Worm (Caenorhabditis elegans) whole organism, L4 larva: ENCODE data around the gene cya-2.
"Not testable (repeated sequence)": the region's sequence is repeated elsewhere in the genome, so short reads cannot be mapped to it uniquely, and the experiment has no call there.

Source experiments
- F26F4.8 ChIP-seq: fragments of 200-800 bp; sonication (Bioruptor generic); conservative IDR thresholded peaks from 2 replicates; pipeline ENCODE4 v1.3.6; 2022; ENCODE audit warnings: missing genetic modification characterization, missing compliant biosample characterization
- ZK337.2 ChIP-seq: fragments of 200-800 bp; sonication (Bioruptor generic); IDR thresholded peaks from 2 replicates; pipeline ENCODE4 v1.3.6; 2022; ENCODE audit warnings: missing genetic modification reagents, missing genetic modification characterization, missing compliant biosample characterization
- aha-1 ChIP-seq: fragments of 150-350 bp; peaks from one replicate; lab custom pipeline; 2014; ENCODE audit warnings: missing biosample characterization, missing genetic modification characterization
- arid-1 ChIP-seq: fragments of 200-800 bp; sonication (Bioruptor generic); conservative IDR thresholded peaks from 2 replicates; pipeline ENCODE4 v1.3.6; 2022; ENCODE audit warnings: missing genetic modification reagents, missing genetic modification characterization, missing compliant biosample characterization
- attf-4 ChIP-seq: sonication (generic microtip); optimal IDR thresholded peaks from 3 replicates; lab custom pipeline; 2017; ENCODE audit warnings: missing biosample characterization, missing genetic modification characterization
- ceh-28 ChIP-seq: fragments of 150-350 bp; optimal IDR thresholded peaks from 2 replicates; lab custom pipeline; 2014; ENCODE audit warnings: missing biosample characterization, missing genetic modification reagents, missing genetic modification characterization
- ceh-62 ChIP-seq: sonication (generic microtip); optimal IDR thresholded peaks from 2 replicates; lab custom pipeline; 2017; ENCODE audit warnings: missing biosample characterization, missing genetic modification characterization
- dmd-6 ChIP-seq: fragments of 200-800 bp; sonication (Bioruptor generic); IDR thresholded peaks from 2 replicates; pipeline ENCODE4 v1.3.6; 2022; ENCODE audit warnings: missing genetic modification reagents, missing genetic modification characterization, missing compliant biosample characterization
- dmd-8 ChIP-seq: fragments of 200-800 bp; sonication (Bioruptor generic); IDR thresholded peaks from 2 replicates; pipeline ENCODE4 v1.3.6; 2022; ENCODE audit warnings: missing genetic modification characterization, missing compliant biosample characterization
- egl-27 ChIP-seq: sonication (generic microtip); optimal IDR thresholded peaks from 3 replicates; lab custom pipeline; 2017; ENCODE audit warnings: missing biosample characterization, missing genetic modification reagents, missing genetic modification characterization
- fkh-10 ChIP-seq: fragments of 150-350 bp; optimal IDR thresholded peaks from 2 replicates; lab custom pipeline; 2014; ENCODE audit warnings: missing biosample characterization, missing genetic modification reagents, missing genetic modification characterization
- hlh-11 ChIP-seq: fragments of 200-800 bp; sonication (Bioruptor generic); optimal IDR thresholded peaks from 2 replicates; lab custom pipeline; 2018; ENCODE audit warnings: mild to moderate bottlenecking, missing genetic modification characterization, missing compliant biosample characterization
- hmg-1.1 ChIP-seq: fragments of 200-800 bp; sonication (Bioruptor generic); IDR thresholded peaks from 2 replicates; pipeline ENCODE4 v1.3.6; 2022; ENCODE audit warnings: missing genetic modification reagents, missing genetic modification characterization, missing compliant biosample characterization
- jun-1 ChIP-seq: fragments of 150-350 bp; optimal IDR thresholded peaks from 2 replicates; lab custom pipeline; 2014; ENCODE audit warnings: missing biosample characterization, missing genetic modification reagents, missing genetic modification characterization
- lin-1 ChIP-seq: fragments of 200-800 bp; sonication (Bioruptor generic); IDR thresholded peaks from 2 replicates; pipeline ENCODE4 v1.3.6; 2022; ENCODE audit warnings: missing genetic modification reagents, missing genetic modification characterization, missing compliant biosample characterization
- lin-15B ChIP-seq: fragments of 150-350 bp; sonication (generic microtip); optimal IDR thresholded peaks from 3 replicates; lab custom pipeline; 2014; ENCODE audit warnings: missing biosample characterization, missing genetic modification characterization
- madf-5 ChIP-seq, 2 experiments: fragments of 200-800 bp; sonication (Bioruptor generic); IDR thresholded peaks; 2 replicates each; pipeline ENCODE4 v1.3.6; 2022; ENCODE audit warnings: missing compliant biosample characterization in 2 of 2, missing genetic modification characterization in 2 of 2
- nhr-102 ChIP-seq: sonication (generic microtip); optimal IDR thresholded peaks from 2 replicates; lab custom pipeline; 2016; ENCODE audit warnings: mild to moderate bottlenecking, missing genetic modification characterization, moderate library complexity, missing compliant biosample characterization
- nhr-11 ChIP-seq: fragments of 150-350 bp; optimal IDR thresholded peaks from 2 replicates; lab custom pipeline; 2014; ENCODE audit warnings: missing biosample characterization, missing genetic modification characterization
- nhr-48 ChIP-seq: sonication (generic microtip); optimal IDR thresholded peaks from 2 replicates; lab custom pipeline; 2016; ENCODE audit warnings: mild to moderate bottlenecking, missing genetic modification characterization, missing compliant biosample characterization
- nhr-6 ChIP-seq: fragments of 150-350 bp; optimal IDR thresholded peaks from 2 replicates; lab custom pipeline; 2014; ENCODE audit warnings: missing biosample characterization, missing genetic modification characterization
- nhr-76 ChIP-seq: fragments of 150-350 bp; optimal IDR thresholded peaks from 2 replicates; lab custom pipeline; 2014; ENCODE audit warnings: missing biosample characterization, missing genetic modification characterization
- pha-4 ChIP-seq, 2 experiments: fragments of 150-350 bp in 1 of 2; fragments of 200-800 bp in 1 of 2; sonication (Bioruptor generic) in 1 of 2; IDR thresholded peaks in 1 of 2; optimal IDR thresholded peaks in 1 of 2; 2 replicates each; pipeline versions ENCODE4 v1.3.6 to Lab custom; 2014 to 2022; ENCODE audit warnings: missing genetic modification characterization in 2 of 2, missing genetic modification reagents in 2 of 2, missing biosample characterization in 1 of 2, missing compliant biosample characterization in 1 of 2
- snpc-4 ChIP-seq: fragments of 150-350 bp; optimal IDR thresholded peaks from 2 replicates; lab custom pipeline; 2014; ENCODE audit warnings: missing biosample characterization, missing genetic modification characterization
- unc-62 ChIP-seq, 3 experiments: fragments of 150-350 bp in 1 of 3; sonication (generic microtip); optimal IDR thresholded peaks in 2 of 3; peaks in 1 of 3; 1 replicate in 1 of 3; 2 replicates in 2 of 3; lab custom pipeline; 2014 to 2017; ENCODE audit warnings: missing biosample characterization in 3 of 3, missing genetic modification characterization in 3 of 3, missing genetic modification reagents in 3 of 3, missing genotype in 1 of 3
- ztf-11 ChIP-seq: fragments of 150-350 bp; optimal IDR thresholded peaks from 2 replicates; lab custom pipeline; 2014; ENCODE audit warnings: missing biosample characterization, missing genetic modification characterization

The cya-2 gene

ce11 chrII:2028712-2029111 lies 5.3 kb upstream of the cya-2 start, which contains the start of gene bath-1:
TSS of gene bath-1 (minus strand) at chrII:2028812.
- TF ChIP-seq lin-15B = no peak

- TF ChIP-seq unc-62 (GFP tag; optimal IDR thresholded peaks at IDR 0.05 in 1 of 2; lab: Kevin White, UChicago) = peak in 1 of 2 experiments; percentile 84
- no peak for TF ChIP-seq unc-62 (tag; optimal IDR thresholded peaks at IDR 0.05; lab: Kevin White, UChicago)
- TF ChIP-seq nhr-102 (tag; lab: Kevin White, UChicago) = no peak
Observed at ce11 chrII:2026525-2026924, 3.1 kb upstream of the cya-2 start, which contains the start of gene bath-21. TSS of gene bath-21 (minus strand) at chrII:2026625.

ce11 chrII:2024652-2025051 lies 1.2 kb upstream of the cya-2 start:
- TF ChIP-seq madf-5 (GFP tag; IDR thresholded peaks at IDR 0.05; lab: Robert Waterston, UW) = 0 out of 4 replicates have a peak, but pooled peaks of 1 of the 2 experiments have one; percentile 15

- TF ChIP-seq ceh-28 (tag; lab: Kevin White, UChicago) (peak; percentile 72), jun-1 (tag; lab: Kevin White, UChicago) (no peak)
Observed at ce11 chrII:2013856-2014255, 9.6 kb downstream of the cya-2 start.

ce11 chrII:2012698-2013097 lies 10.7 kb downstream of the cya-2 start, which contains the start of gene F59H6.15:
TSS of gene F59H6.15 (plus strand) at chrII:2012998.
- no peak for TF ChIP-seq madf-5 (GFP tag; IDR thresholded peaks at IDR 0.05; lab: Robert Waterston, UW)
- peak; percentile 32 for TF ChIP-seq aha-1 (tag; lab: Kevin White, UChicago)

- TF ChIP-seq unc-62 (GFP tag; optimal IDR thresholded peaks at IDR 0.05 in 1 of 2; lab: Kevin White, UChicago) (peak in 1 of 2 experiments; percentile 93), unc-62 (tag; optimal IDR thresholded peaks at IDR 0.05; lab: Kevin White, UChicago) (no peak), F26F4.8 (no peak)
Observed at ce11 chrII:2011179-2011578, 12.2 kb downstream of the cya-2 start.

ce11 chrII:2000720-2001119 lies 22.7 kb downstream of the cya-2 start, which contains the start of gene ceh-84:
TSS of gene ceh-84 (minus strand) at chrII:2000820.
- not testable (repeated sequence) for TF ChIP-seq snpc-4; hmg-1.1 (GFP tag; lab: Robert Waterston, UW); fkh-10 (GFP tag; lab: Kevin White, UChicago)

ce11 chrII:1998561-1998960 lies 24.9 kb downstream of the cya-2 start, which contains the start of gene math-19:
TSS of gene math-19 (plus strand) at chrII:1998861.
- TF ChIP-seq nhr-6 (tag; lab: Kevin White, UChicago); nhr-11 (tag; lab: Kevin White, UChicago); pha-4 (GFP tag; IDR thresholded peaks at IDR 0.05; lab: Robert Waterston, UW); pha-4 (tag; optimal IDR thresholded peaks at IDR 0.05; lab: Kevin White, UChicago): not testable (repeated sequence)

- TF ChIP-seq dmd-8 (GFP tag; lab: Robert Waterston, UW) = no peak
- TF ChIP-seq hlh-11 (tag; lab: Kevin White, UChicago) = no peak
- TF ChIP-seq egl-27 (tag; lab: Kevin White, UChicago) = no peak
- TF ChIP-seq attf-4 (tag; lab: Kevin White, UChicago) = no peak
- no peak for TF ChIP-seq ztf-11 (tag; lab: Kevin White, UChicago)
- no peak for TF ChIP-seq ceh-62 (tag; lab: Kevin White, UChicago)
- TF ChIP-seq arid-1 = no peak
- TF ChIP-seq nhr-48 = no peak
- TF ChIP-seq lin-1 (GFP tag; lab: Robert Waterston, UW) = no peak
- no peak for TF ChIP-seq dmd-6 (GFP tag; lab: Robert Waterston, UW)
- no peak for TF ChIP-seq nhr-76 (tag; lab: Kevin White, UChicago)
- TF ChIP-seq ZK337.2 (GFP tag; lab: Robert Waterston, UW) = no peak
Observed at ce11 chrII:1996237-1996636, 27.2 kb downstream of the cya-2 start, which contains the start of gene math-20. TSS of gene math-20 (plus strand) at chrII:1996537.
